Fruit fly (Drosophila melanogaster): ENCODE measurements around the gene CG4213.

Gene CG4213

dm6 chr2L:414593-415399, 12.8 kb upstream of the CG4213 start, which contains the start of the genes AP-2alpha and ebi (continued):
- TF ChIP-seq CG2199 (GFP tag; IDR thresholded peaks at IDR 0.05) (0 out of 3 replicates have a peak, but pooled peaks have one; percentile 42), org-1 (GFP tag; optimal IDR thresholded peaks at IDR 0.05) (peak; percentile 60), B-H2 (GFP tag; optimal IDR thresholded peaks at IDR 0.05) (peak; percentile 83), pita (GFP tag; optimal IDR thresholded peaks at IDR 0.05) (no peak), klu (GFP tag; IDR thresholded peaks at IDR 0.05) (peak; percentile 89), da (GFP tag; optimal IDR thresholded peaks at IDR 0.05) (peak; percentile 78), CHES-1-like (GFP tag; optimal IDR thresholded peaks at IDR 0.05) (peak; percentile 97), zfh1 (GFP tag; IDR thresholded peaks at IDR 0.05) (peak; percentile 83), psq (GFP tag; optimal IDR thresholded peaks at IDR 0.05) (peak; percentile 85), sna (GFP tag; IDR thresholded peaks at IDR 0.05; ENCODE audit: partially characterized antibody) (no peak), Ada2b (GFP tag; IDR thresholded peaks at IDR 0.05) (peak; percentile 69), sc (optimal IDR thresholded peaks at IDR 0.05) (no peak), sc (GFP tag; optimal IDR thresholded peaks at IDR 0.05) (peak; percentile 80), pnt (GFP tag; optimal IDR thresholded peaks at IDR 0.05) (peak; percentile 95), ap (GFP tag; IDR thresholded peaks at IDR 0.05) (peak; percentile 53), CG15514 (GFP tag; optimal IDR thresholded peaks at IDR 0.05) (peak; percentile 86), CG7745 (tag; optimal IDR thresholded peaks at IDR 0.05) (no peak), emc (GFP tag; optimal IDR thresholded peaks at IDR 0.05) (peak; percentile 80), CG17385 (GFP tag; optimal IDR thresholded peaks at IDR 0.05) (peak; percentile 76), nerfin-1 (tag; optimal IDR thresholded peaks at IDR 0.05) (peak; percentile 78), PHDP (tag; optimal IDR thresholded peaks at IDR 0.05) (peak; percentile 88), zen (tag; optimal IDR thresholded peaks at IDR 0.05) (peak; percentile 78), CG16815 (GFP tag; optimal IDR thresholded peaks at IDR 0.05) (peak; percentile 92), CG34376 (GFP tag; optimal IDR thresholded peaks at IDR 0.05) (peak; percentile 67), CG12236 (GFP tag; optimal IDR thresholded peaks at IDR 0.05) (peak; percentile 77), Chrac-16 (GFP tag; optimal IDR thresholded peaks at IDR 0.05) (peak; percentile 93), toy (GFP tag; IDR thresholded peaks at IDR 0.05) (no peak), Rx (GFP tag; IDR thresholded peaks at IDR 0.05) (peak; percentile 61; the same call in 1 of the 2 replicates), pb (GFP tag; optimal IDR thresholded peaks at IDR 0.05) (peak; percentile 89), Dip2 (GFP tag; IDR thresholded peaks at IDR 0.05) (0 out of 2 replicates have a peak, but pooled peaks have one; percentile 45), CG11504 (tag; optimal IDR thresholded peaks at IDR 0.05) (no peak), CG1792 (GFP tag; optimal IDR thresholded peaks at IDR 0.05) (peak; percentile 85), CG34422 (GFP tag; IDR thresholded peaks at IDR 0.05) (peak; percentile 84), wek (GFP tag; optimal IDR thresholded peaks at IDR 0.05) (no peak), cas (GFP tag; IDR thresholded peaks at IDR 0.05) (peak; percentile 75; the same call in 1 of the 2 replicates), CG8478 (optimal IDR thresholded peaks at IDR 0.05) (no peak), sqz (GFP tag; optimal IDR thresholded peaks at IDR 0.05) (peak; percentile 22), CG3847 (GFP tag; IDR thresholded peaks at IDR 0.05) (peak; percentile 94), mld (GFP tag; IDR thresholded peaks at IDR 0.05; ENCODE audit: partially characterized antibody) (no peak), E2f2 (GFP tag; IDR thresholded peaks at IDR 0.05) (peak; percentile 71), CG1233 (GFP tag; optimal IDR thresholded peaks at IDR 0.05) (peak; percentile 76), CG11247 (GFP tag; IDR thresholded peaks at IDR 0.05) (peak; percentile 76), CG3065 (GFP tag; optimal IDR thresholded peaks at IDR 0.05) (peak; percentile 69), CG7963 (GFP tag; IDR thresholded peaks at IDR 0.05; ENCODE audit: partially characterized antibody) (no peak), NK7.1 (GFP tag; optimal IDR thresholded peaks at IDR 0.05) (peak; percentile 76), CG12104 (GFP tag; optimal IDR thresholded peaks at IDR 0.05) (peak; percentile 86), sim (GFP tag; IDR thresholded peaks at IDR 0.05) (0 out of 2 replicates have a peak, but pooled peaks have one; percentile 26), Sox102F (GFP tag; optimal IDR thresholded peaks at IDR 0.05) (no peak), onecut (GFP tag; IDR thresholded peaks at IDR 0.05) (peak; percentile 96), Sry-δ (GFP tag; optimal IDR thresholded peaks at IDR 0.05) (peak; percentile 74)

Data from whole organism, embryonic.